Worm (Caenorhabditis elegans) whole organism, late embryonic: Measurements from ENCODE around the gene nhr-247.

Source experiments
- C08G9.2 ChIP-seq: sonication (generic microtip); optimal IDR thresholded peaks from 2 replicates; lab custom pipeline; 2016; ENCODE audit warnings: mild to moderate bottlenecking, missing genetic modification characterization, moderate library complexity, missing compliant biosample characterization
- F13H6.1 ChIP-seq: sonication (generic microtip); optimal IDR thresholded peaks from 2 replicates; lab custom pipeline; 2016; ENCODE audit warnings: missing genetic modification characterization, missing compliant biosample characterization
- K02D7.2 ChIP-seq: sonication (generic microtip); optimal IDR thresholded peaks from 2 replicates; lab custom pipeline; 2017; ENCODE audit warnings: mild to moderate bottlenecking, missing genetic modification characterization, missing compliant biosample characterization
- T23F11.4 ChIP-seq: fragments of 200-800 bp; sonication (Bioruptor generic); optimal IDR thresholded peaks from 2 replicates; lab custom pipeline; 2018; ENCODE audit warnings: mild to moderate bottlenecking, missing genetic modification characterization, missing compliant biosample characterization
- Y22D7AL.16 ChIP-seq: sonication (generic microtip); optimal IDR thresholded peaks from 2 replicates; lab custom pipeline; 2016; ENCODE audit warnings: missing genetic modification characterization, missing compliant biosample characterization
- ama-1 ChIP-seq: fragments of 150-350 bp; optimal IDR thresholded peaks from 2 replicates; lab custom pipeline; 2014
- ceh-18 ChIP-seq: sonication (generic microtip); optimal IDR thresholded peaks from 2 replicates; lab custom pipeline; 2016; ENCODE audit warnings: missing genetic modification characterization, missing compliant biosample characterization
- ceh-19 ChIP-seq: fragments of 200-800 bp; sonication (Bioruptor generic); optimal IDR thresholded peaks from 2 replicates; lab custom pipeline; 2018; ENCODE audit warnings: mild to moderate bottlenecking, missing genetic modification characterization, missing compliant biosample characterization
- ceh-22 ChIP-seq: sonication (generic microtip); optimal IDR thresholded peaks from 2 replicates; lab custom pipeline; 2017; ENCODE audit warnings: missing biosample characterization, missing genetic modification characterization
- ceh-24 ChIP-seq: sonication (generic microtip); optimal IDR thresholded peaks from 2 replicates; lab custom pipeline; 2016; ENCODE audit warnings: mild to moderate bottlenecking, missing genetic modification characterization, missing compliant biosample characterization
- ceh-31 ChIP-seq: sonication (generic microtip); optimal IDR thresholded peaks from 2 replicates; lab custom pipeline; 2016; ENCODE audit warnings: missing genetic modification characterization, missing compliant biosample characterization
- ceh-48 ChIP-seq: sonication (generic microtip); optimal IDR thresholded peaks from 2 replicates; lab custom pipeline; 2016; ENCODE audit warnings: missing genetic modification characterization, inconsistent platforms, missing compliant biosample characterization
- ceh-6 ChIP-seq: fragments of 200-800 bp; sonication (Bioruptor generic); optimal IDR thresholded peaks from 2 replicates; lab custom pipeline; 2018; ENCODE audit warnings: mild to moderate bottlenecking, missing genetic modification characterization, missing compliant biosample characterization
- dmd-4 ChIP-seq: sonication (generic microtip); optimal IDR thresholded peaks from 2 replicates; lab custom pipeline; 2016; ENCODE audit warnings: borderline replicate concordance, missing genetic modification characterization, missing compliant biosample characterization
- elt-2 ChIP-seq: sonication (generic microtip); optimal IDR thresholded peaks from 2 replicates; lab custom pipeline; 2016; ENCODE audit warnings: missing genetic modification reagents, missing genetic modification characterization, missing compliant biosample characterization
- ets-4 ChIP-seq: sonication (generic microtip); optimal IDR thresholded peaks from 2 replicates; lab custom pipeline; 2016; ENCODE audit warnings: missing genetic modification characterization, missing compliant biosample characterization
- fax-1 ChIP-seq: sonication (generic microtip); optimal IDR thresholded peaks from 2 replicates; lab custom pipeline; 2016; ENCODE audit warnings: missing genotype, missing genetic modification characterization, missing compliant biosample characterization
- fkh-10 ChIP-seq: fragments of 150-350 bp; optimal IDR thresholded peaks from 2 replicates; lab custom pipeline; 2014; ENCODE audit warnings: missing biosample characterization, missing genetic modification reagents, missing genetic modification characterization
- fkh-6 ChIP-seq: sonication (generic microtip); optimal IDR thresholded peaks from 2 replicates; lab custom pipeline; 2016; ENCODE audit warnings: missing genetic modification characterization, missing compliant biosample characterization
- gmeb-2 ChIP-seq: sonication (generic microtip); optimal IDR thresholded peaks from 2 replicates; lab custom pipeline; 2016; ENCODE audit warnings: missing genetic modification characterization, inconsistent platforms, missing compliant biosample characterization
- hlh-15 ChIP-seq: sonication (generic microtip); optimal IDR thresholded peaks from 2 replicates; lab custom pipeline; 2016; ENCODE audit warnings: missing genetic modification characterization, missing compliant biosample characterization
- hlh-30 ChIP-seq: sonication (generic microtip); optimal IDR thresholded peaks from 2 replicates; lab custom pipeline; 2017; ENCODE audit warnings: antibody characterized with exemption, missing genetic modification characterization, missing compliant biosample characterization; ENCODE audit not compliant: insufficient read depth
- hlh-6 ChIP-seq: sonication (generic microtip); optimal IDR thresholded peaks from 2 replicates; lab custom pipeline; 2016; ENCODE audit warnings: missing genotype, missing genetic modification characterization, missing compliant biosample characterization
- hlh-8 ChIP-seq: sonication (generic microtip); optimal IDR thresholded peaks from 2 replicates; lab custom pipeline; 2016; ENCODE audit warnings: missing genotype, missing genetic modification characterization, missing compliant biosample characterization
- lim-6 ChIP-seq: sonication (generic microtip); optimal IDR thresholded peaks from 2 replicates; lab custom pipeline; 2016; ENCODE audit warnings: missing genetic modification characterization, missing compliant biosample characterization
- lin-11 ChIP-seq: fragments of 200-800 bp; sonication (Bioruptor generic); optimal IDR thresholded peaks from 2 replicates; lab custom pipeline; 2018; ENCODE audit warnings: mild to moderate bottlenecking, missing genetic modification characterization, missing compliant biosample characterization
- mec-3 ChIP-seq: sonication (generic microtip); optimal IDR thresholded peaks from 2 replicates; lab custom pipeline; 2016; ENCODE audit warnings: borderline replicate concordance, missing genetic modification characterization, missing compliant biosample characterization
- nhr-232 ChIP-seq: sonication (generic microtip); optimal IDR thresholded peaks from 2 replicates; lab custom pipeline; 2016; ENCODE audit warnings: missing genetic modification characterization, missing compliant biosample characterization
- odd-2 ChIP-seq: sonication (generic microtip); optimal IDR thresholded peaks from 2 replicates; lab custom pipeline; 2017; ENCODE audit warnings: antibody characterized with exemption, mild to moderate bottlenecking, missing genetic modification characterization, missing compliant biosample characterization
- pag-3 ChIP-seq: sonication (generic microtip); optimal IDR thresholded peaks from 2 replicates; lab custom pipeline; 2016; ENCODE audit warnings: missing compliant biosample characterization, missing genetic modification characterization, borderline replicate concordance
- pqm-1 ChIP-seq: sonication (generic microtip); optimal IDR thresholded peaks from 2 replicates; lab custom pipeline; 2016; ENCODE audit warnings: missing genetic modification characterization, missing compliant biosample characterization
- ref-2 ChIP-seq: sonication (generic microtip); optimal IDR thresholded peaks from 2 replicates; lab custom pipeline; 2016; ENCODE audit warnings: missing genetic modification characterization, missing compliant biosample characterization
- rnt-1 ChIP-seq: sonication (generic microtip); optimal IDR thresholded peaks from 2 replicates; lab custom pipeline; 2016; ENCODE audit warnings: missing genetic modification characterization, missing compliant biosample characterization
- sox-4 ChIP-seq: sonication (generic microtip); optimal IDR thresholded peaks from 2 replicates; lab custom pipeline; 2017; ENCODE audit warnings: mild to moderate bottlenecking, missing genetic modification characterization, inconsistent platforms, missing compliant biosample characterization
- tbx-2 ChIP-seq: sonication (generic microtip); optimal IDR thresholded peaks from 2 replicates; lab custom pipeline; 2016; ENCODE audit warnings: missing genetic modification characterization, missing compliant biosample characterization
- ttx-3 ChIP-seq: sonication (generic microtip); optimal IDR thresholded peaks from 2 replicates; lab custom pipeline; 2016; ENCODE audit warnings: missing genetic modification reagents, missing genetic modification characterization, missing compliant biosample characterization

nhr-247 gene

ce11 chrV:15285984-15286383, 36.8 kb upstream of the nhr-247 start:
- TF ChIP-seq elt-2 (tag; lab: Kevin White, UChicago) (peak; percentile 57), lim-6 (no peak), hlh-15 (tag; lab: Kevin White, UChicago) (no peak)

- TF ChIP-seq sox-4 (tag; lab: Kevin White, UChicago), result no peak
- no peak for TF ChIP-seq nhr-232 (tag; lab: Kevin White, UChicago)
- no peak for TF ChIP-seq C08G9.2
- no peak for TF ChIP-seq pqm-1 (tag; lab: Kevin White, UChicago)
- TF ChIP-seq ama-1 (lab: Kevin White, UChicago), result no peak
- TF ChIP-seq ets-4, result no peak
- TF ChIP-seq K02D7.2 (tag; lab: Kevin White, UChicago), result no peak
- TF ChIP-seq ceh-6 (GFP tag; lab: Kevin White, UChicago), result no peak
- no peak for TF ChIP-seq fax-1 (tag; lab: Kevin White, UChicago)
- TF ChIP-seq, all 69 proteins: peak for 0
Observed at ce11 chrV:15287856-15288255, 34.9 kb upstream of the nhr-247 start, which contains the start of gene cyp-34A1. cyp-34A1 (minus strand) TSS chrV:15287956.

- TF ChIP-seq K02D7.2 (tag; lab: Kevin White, UChicago) (no peak), T23F11.4 (no peak), dmd-4 (tag; lab: Kevin White, UChicago) (no peak), ref-2 (tag; lab: Kevin White, UChicago) (no peak), fkh-6 (tag; lab: Kevin White, UChicago) (no peak), ceh-24 (tag; lab: Kevin White, UChicago) (no peak), hlh-6 (tag; lab: Kevin White, UChicago) (no peak), mec-3 (tag; lab: Kevin White, UChicago) (no peak), Y22D7AL.16 (tag; lab: Kevin White, UChicago) (no peak), gmeb-2 (tag; lab: Kevin White, UChicago) (no peak), lim-6 (no peak), ttx-3 (tag; lab: Kevin White, UChicago) (no peak), F13H6.1 (tag; lab: Kevin White, UChicago) (no peak), odd-2 (tag; lab: Kevin White, UChicago) (no peak), ceh-48 (tag; lab: Kevin White, UChicago) (no peak), lin-11 (tag; lab: Kevin White, UChicago) (no peak), hlh-8 (tag; lab: Kevin White, UChicago) (no peak), ceh-31 (tag; lab: Kevin White, UChicago) (no peak), rnt-1 (tag; lab: Kevin White, UChicago) (no peak)
Observed at ce11 chrV:15290995-15291394, 31.8 kb upstream of the nhr-247 start, which contains the start of gene cyp-34A2. cyp-34A2 (minus strand) TSS chrV:15291095.

- TF ChIP-seq fax-1 (tag; lab: Kevin White, UChicago), result no peak
- TF ChIP-seq T23F11.4, result no peak
- no peak for TF ChIP-seq ceh-48 (tag; lab: Kevin White, UChicago)
- TF ChIP-seq ceh-19 (GFP tag; lab: Kevin White, UChicago), result no peak
- no peak for TF ChIP-seq rnt-1 (tag; lab: Kevin White, UChicago)
- no peak for TF ChIP-seq ceh-22
- no peak for TF ChIP-seq hlh-30
- TF ChIP-seq ceh-18 (tag; lab: Kevin White, UChicago), result no peak
- TF ChIP-seq pag-3 (tag; lab: Kevin White, UChicago), result no peak
- TF ChIP-seq fkh-10 (GFP tag; lab: Kevin White, UChicago), result no peak
- no peak for TF ChIP-seq tbx-2 (tag; lab: Kevin White, UChicago)
- TF ChIP-seq, all 69 proteins: peak for 0
Observed at ce11 chrV:15293865-15294264, 28.9 kb upstream of the nhr-247 start, which contains the start of gene str-96. str-96 (minus strand) TSS chrV:15293965.
